Worm (Caenorhabditis elegans) whole organism, late embryonic: ENCODE data around the gene tpan-1.
A peak's percentile ranks its signal among the peaks of the same experiment; 100 is the strongest.

ENCODE experiments used
- C08G9.2 ChIP-seq: sonication (generic microtip); optimal IDR thresholded peaks from 2 replicates; lab custom pipeline; 2016; ENCODE audit warnings: mild to moderate bottlenecking, missing genetic modification characterization, moderate library complexity, missing compliant biosample characterization
- F13H6.1 ChIP-seq: sonication (generic microtip); optimal IDR thresholded peaks from 2 replicates; lab custom pipeline; 2016; ENCODE audit warnings: missing genetic modification characterization, missing compliant biosample characterization
- T23F11.4 ChIP-seq: fragments of 200-800 bp; sonication (Bioruptor generic); optimal IDR thresholded peaks from 2 replicates; lab custom pipeline; 2018; ENCODE audit warnings: mild to moderate bottlenecking, missing genetic modification characterization, missing compliant biosample characterization
- Y22D7AL.16 ChIP-seq: sonication (generic microtip); optimal IDR thresholded peaks from 2 replicates; lab custom pipeline; 2016; ENCODE audit warnings: missing genetic modification characterization, missing compliant biosample characterization
- ama-1 ChIP-seq: fragments of 150-350 bp; optimal IDR thresholded peaks from 2 replicates; lab custom pipeline; 2014
- ceh-19 ChIP-seq: fragments of 200-800 bp; sonication (Bioruptor generic); optimal IDR thresholded peaks from 2 replicates; lab custom pipeline; 2018; ENCODE audit warnings: mild to moderate bottlenecking, missing genetic modification characterization, missing compliant biosample characterization
- ceh-2 ChIP-seq: sonication (generic microtip); optimal IDR thresholded peaks from 2 replicates; lab custom pipeline; 2016; ENCODE audit warnings: missing genotype, missing genetic modification characterization, missing compliant biosample characterization
- ceh-22 ChIP-seq: sonication (generic microtip); optimal IDR thresholded peaks from 2 replicates; lab custom pipeline; 2017; ENCODE audit warnings: missing biosample characterization, missing genetic modification characterization
- ceh-24 ChIP-seq: sonication (generic microtip); optimal IDR thresholded peaks from 2 replicates; lab custom pipeline; 2016; ENCODE audit warnings: mild to moderate bottlenecking, missing genetic modification characterization, missing compliant biosample characterization
- ceh-31 ChIP-seq: sonication (generic microtip); optimal IDR thresholded peaks from 2 replicates; lab custom pipeline; 2016; ENCODE audit warnings: missing genetic modification characterization, missing compliant biosample characterization
- ceh-34 ChIP-seq: sonication (generic microtip); optimal IDR thresholded peaks from 2 replicates; lab custom pipeline; 2016; ENCODE audit warnings: mild to moderate bottlenecking, missing genetic modification characterization, missing compliant biosample characterization
- ceh-48 ChIP-seq: sonication (generic microtip); optimal IDR thresholded peaks from 2 replicates; lab custom pipeline; 2016; ENCODE audit warnings: missing genetic modification characterization, inconsistent platforms, missing compliant biosample characterization
- che-1 ChIP-seq: sonication (generic microtip); optimal IDR thresholded peaks from 2 replicates; lab custom pipeline; 2016; ENCODE audit warnings: mild to moderate bottlenecking, missing genetic modification characterization, missing compliant biosample characterization
- dmd-4 ChIP-seq: sonication (generic microtip); optimal IDR thresholded peaks from 2 replicates; lab custom pipeline; 2016; ENCODE audit warnings: borderline replicate concordance, missing genetic modification characterization, missing compliant biosample characterization
- elt-2 ChIP-seq: sonication (generic microtip); optimal IDR thresholded peaks from 2 replicates; lab custom pipeline; 2016; ENCODE audit warnings: missing genetic modification reagents, missing genetic modification characterization, missing compliant biosample characterization
- eyg-1 ChIP-seq: sonication (generic microtip); optimal IDR thresholded peaks from 2 replicates; lab custom pipeline; 2016; ENCODE audit warnings: missing genotype, missing genetic modification characterization, missing compliant biosample characterization
- fkh-6 ChIP-seq: sonication (generic microtip); optimal IDR thresholded peaks from 2 replicates; lab custom pipeline; 2016; ENCODE audit warnings: missing genetic modification characterization, missing compliant biosample characterization
- hlh-13 ChIP-seq: fragments of 200-800 bp; sonication (Bioruptor generic); optimal IDR thresholded peaks from 2 replicates; lab custom pipeline; 2018; ENCODE audit warnings: mild to moderate bottlenecking, missing genetic modification characterization, missing compliant biosample characterization
- hlh-15 ChIP-seq: sonication (generic microtip); optimal IDR thresholded peaks from 2 replicates; lab custom pipeline; 2016; ENCODE audit warnings: missing genetic modification characterization, missing compliant biosample characterization
- hlh-6 ChIP-seq: sonication (generic microtip); optimal IDR thresholded peaks from 2 replicates; lab custom pipeline; 2016; ENCODE audit warnings: missing genotype, missing genetic modification characterization, missing compliant biosample characterization
- hlh-8 ChIP-seq: sonication (generic microtip); optimal IDR thresholded peaks from 2 replicates; lab custom pipeline; 2016; ENCODE audit warnings: missing genotype, missing genetic modification characterization, missing compliant biosample characterization
- madf-2 ChIP-seq: sonication (generic microtip); optimal IDR thresholded peaks from 2 replicates; lab custom pipeline; 2017; ENCODE audit warnings: missing genetic modification characterization, missing compliant biosample characterization
- mec-3 ChIP-seq: sonication (generic microtip); optimal IDR thresholded peaks from 2 replicates; lab custom pipeline; 2016; ENCODE audit warnings: borderline replicate concordance, missing genetic modification characterization, missing compliant biosample characterization
- nfya-1 ChIP-seq: sonication (generic microtip); optimal IDR thresholded peaks from 2 replicates; lab custom pipeline; 2017; ENCODE audit warnings: missing genetic modification characterization, mild to moderate bottlenecking, missing compliant biosample characterization, antibody characterized with exemption, moderate library complexity
- npax-4 ChIP-seq: sonication (generic microtip); optimal IDR thresholded peaks from 2 replicates; lab custom pipeline; 2016; ENCODE audit warnings: missing genetic modification characterization, missing compliant biosample characterization
- odd-2 ChIP-seq: sonication (generic microtip); optimal IDR thresholded peaks from 2 replicates; lab custom pipeline; 2017; ENCODE audit warnings: antibody characterized with exemption, mild to moderate bottlenecking, missing genetic modification characterization, missing compliant biosample characterization
- pag-3 ChIP-seq: sonication (generic microtip); optimal IDR thresholded peaks from 2 replicates; lab custom pipeline; 2016; ENCODE audit warnings: missing compliant biosample characterization, missing genetic modification characterization, borderline replicate concordance
- pha-4 ChIP-seq: fragments of 150-350 bp; optimal IDR thresholded peaks from 2 replicates; lab custom pipeline; 2018; ENCODE audit warnings: missing biosample characterization, missing genetic modification reagents, missing genetic modification characterization
- pros-1 ChIP-seq: fragments of 150-350 bp; optimal IDR thresholded peaks from 2 replicates; lab custom pipeline; 2014; ENCODE audit warnings: missing biosample characterization, missing genetic modification reagents, missing genetic modification characterization
- ref-2 ChIP-seq: sonication (generic microtip); optimal IDR thresholded peaks from 2 replicates; lab custom pipeline; 2016; ENCODE audit warnings: missing genetic modification characterization, missing compliant biosample characterization
- rnt-1 ChIP-seq: sonication (generic microtip); optimal IDR thresholded peaks from 2 replicates; lab custom pipeline; 2016; ENCODE audit warnings: missing genetic modification characterization, missing compliant biosample characterization
- sox-4 ChIP-seq: sonication (generic microtip); optimal IDR thresholded peaks from 2 replicates; lab custom pipeline; 2017; ENCODE audit warnings: mild to moderate bottlenecking, missing genetic modification characterization, inconsistent platforms, missing compliant biosample characterization
- syd-9 ChIP-seq: sonication (generic microtip); optimal IDR thresholded peaks from 2 replicates; lab custom pipeline; 2016; ENCODE audit warnings: mild to moderate bottlenecking, missing genetic modification characterization, moderate library complexity, missing compliant biosample characterization
- tbx-2 ChIP-seq: sonication (generic microtip); optimal IDR thresholded peaks from 2 replicates; lab custom pipeline; 2016; ENCODE audit warnings: missing genetic modification characterization, missing compliant biosample characterization
- tbx-7 ChIP-seq: sonication (generic microtip); optimal IDR thresholded peaks from 2 replicates; lab custom pipeline; 2016; ENCODE audit warnings: missing genotype, missing genetic modification characterization, missing compliant biosample characterization
- unc-86 ChIP-seq: sonication (generic microtip); optimal IDR thresholded peaks from 2 replicates; lab custom pipeline; 2016; ENCODE audit warnings: missing genetic modification characterization, missing compliant biosample characterization
- zip-5 ChIP-seq: sonication (generic microtip); optimal IDR thresholded peaks from 2 replicates; lab custom pipeline; 2016; ENCODE audit warnings: missing genetic modification characterization, missing compliant biosample characterization

tpan-1 gene

ce11 chrV:20832554-20832963 lies 43.3 kb downstream of the tpan-1 start (continued):
- TF ChIP-seq hlh-6 (tag; lab: Kevin White, UChicago): no peak
- TF ChIP-seq ceh-24 (tag; lab: Kevin White, UChicago): no peak
- TF ChIP-seq dmd-4 (tag; lab: Kevin White, UChicago): no peak
- no peak for TF ChIP-seq ceh-2 (tag; lab: Kevin White, UChicago)
- TF ChIP-seq pag-3 (tag; lab: Kevin White, UChicago): no peak
- peak; percentile 58 for TF ChIP-seq hlh-8 (tag; lab: Kevin White, UChicago)
- no peak for TF ChIP-seq hlh-13 (GFP tag; lab: Kevin White, UChicago)
- TF ChIP-seq madf-2 (tag; lab: Kevin White, UChicago): no peak
- peak; percentile 55 for TF ChIP-seq unc-86
- TF ChIP-seq mec-3 (tag; lab: Kevin White, UChicago): no peak
- no peak for TF ChIP-seq ceh-22 (tag; lab: Kevin White, UChicago)
- no peak for TF ChIP-seq ama-1 (lab: Kevin White, UChicago)
- peak; percentile 65 for TF ChIP-seq elt-2 (tag; lab: Kevin White, UChicago)
- TF ChIP-seq pha-4 (tag; lab: Kevin White, UChicago): no peak
- peak; percentile 87 for TF ChIP-seq zip-5 (tag; lab: Kevin White, UChicago)
- peak; percentile 15 for TF ChIP-seq fkh-6 (tag; lab: Kevin White, UChicago)
- no peak for TF ChIP-seq ceh-19
- TF ChIP-seq T23F11.4: no peak
- TF ChIP-seq pros-1: no peak
- no peak for TF ChIP-seq eyg-1
- peak; percentile 23 for TF ChIP-seq tbx-7 (tag; lab: Kevin White, UChicago)
- no peak for TF ChIP-seq F13H6.1 (tag; lab: Kevin White, UChicago)

- TF ChIP-seq odd-2 (no peak), elt-2 (tag; lab: Kevin White, UChicago) (no peak), nfya-1 (tag; lab: Kevin White, UChicago) (peak; percentile 1), tbx-7 (tag; lab: Kevin White, UChicago) (no peak)
- TF ChIP-seq, all 69 proteins: peak for 1
Observed at ce11 chrV:20837765-20838164, 48.5 kb downstream of the tpan-1 start, which contains the start of gene mrps-12. mrps-12 (plus strand) TSS chrV:20838080.

ce11 chrV:20838565-20838964 lies 49.3 kb downstream of the tpan-1 start, which contains the start of gene exos-7:
exos-7 (plus strand) TSS chrV:20838865.
- TF ChIP-seq tbx-2 (tag; lab: Kevin White, UChicago): no peak
- no peak for TF ChIP-seq sox-4 (tag; lab: Kevin White, UChicago)
- no peak for TF ChIP-seq che-1 (tag; lab: Kevin White, UChicago)
- no peak for TF ChIP-seq eyg-1
- TF ChIP-seq syd-9 (tag; lab: Kevin White, UChicago): no peak
- TF ChIP-seq tbx-7 (tag; lab: Kevin White, UChicago): no peak
- TF ChIP-seq ceh-19: no peak
- TF ChIP-seq pha-4 (tag; lab: Kevin White, UChicago): no peak
- TF ChIP-seq ceh-48: no peak
- TF ChIP-seq ama-1 (lab: Kevin White, UChicago): no peak
- TF ChIP-seq hlh-15 (tag; lab: Kevin White, UChicago): no peak
- TF ChIP-seq Y22D7AL.16 (tag; lab: Kevin White, UChicago): no peak
- no peak for TF ChIP-seq npax-4
- TF ChIP-seq, all 69 proteins: peak for 0

- peak; percentile 11 for TF ChIP-seq rnt-1 (tag; lab: Kevin White, UChicago)
- TF ChIP-seq ceh-31 (tag; lab: Kevin White, UChicago): peak; percentile 62
- peak; percentile 49 for TF ChIP-seq ref-2 (tag; lab: Kevin White, UChicago)
- TF ChIP-seq ceh-34 (tag; lab: Kevin White, UChicago): peak; percentile 10
- TF ChIP-seq tbx-2 (tag; lab: Kevin White, UChicago): peak; percentile 35
- peak; percentile 63 for TF ChIP-seq C08G9.2 (tag; lab: Kevin White, UChicago)
- TF ChIP-seq tbx-7 (tag; lab: Kevin White, UChicago): peak; percentile 4
Observed at ce11 chrV:20839307-20839909, 50.1 kb downstream of the tpan-1 start.
